Worm (Caenorhabditis elegans) whole organism, L2 larva: ENCODE data around the gene nas-39.

Source experiments
- F13H6.1 ChIP-seq: sonication (generic microtip); optimal IDR thresholded peaks from 2 replicates; lab custom pipeline; 2016; ENCODE audit warnings: missing genetic modification characterization, missing compliant biosample characterization
- Y55F3AM.14 ChIP-seq: fragments of 200-800 bp; sonication (Bioruptor generic); optimal IDR thresholded peaks from 2 replicates; lab custom pipeline; 2018; ENCODE audit warnings: mild to moderate bottlenecking, missing genetic modification characterization, missing compliant biosample characterization
- alr-1 ChIP-seq: fragments of 150-350 bp; optimal IDR thresholded peaks from 2 replicates; lab custom pipeline; 2014; ENCODE audit warnings: missing biosample characterization, missing genetic modification characterization
- aly-2 ChIP-seq: fragments of 150-350 bp; optimal IDR thresholded peaks from 2 replicates; lab custom pipeline; 2014; ENCODE audit warnings: missing biosample characterization, missing genetic modification characterization
- ama-1 ChIP-seq: fragments of 150-350 bp; optimal IDR thresholded peaks from 2 replicates; lab custom pipeline; 2018; ENCODE audit warnings: inconsistent platforms
- crh-2 ChIP-seq: sonication (generic microtip); optimal IDR thresholded peaks from 2 replicates; lab custom pipeline; 2017; ENCODE audit warnings: missing biosample characterization, missing genetic modification characterization
- dmd-4 ChIP-seq: sonication (generic microtip); optimal IDR thresholded peaks from 2 replicates; lab custom pipeline; 2017; ENCODE audit warnings: missing biosample characterization, missing genetic modification characterization
- elt-1 ChIP-seq: fragments of 150-350 bp; optimal IDR thresholded peaks from 2 replicates; lab custom pipeline; 2014; ENCODE audit warnings: missing biosample characterization, missing genetic modification characterization
- fos-1 ChIP-seq: fragments of 150-350 bp; optimal IDR thresholded peaks from 2 replicates; lab custom pipeline; 2014; ENCODE audit warnings: missing biosample characterization, missing genetic modification characterization
- gmeb-1 ChIP-seq: fragments of 150-350 bp; optimal IDR thresholded peaks from 2 replicates; lab custom pipeline; 2014; ENCODE audit warnings: missing biosample characterization, missing genetic modification characterization
- lin-13 ChIP-seq: fragments of 150-350 bp; optimal IDR thresholded peaks from 2 replicates; lab custom pipeline; 2014; ENCODE audit warnings: missing biosample characterization, missing genetic modification reagents, missing genetic modification characterization
- lin-39 ChIP-seq: fragments of 150-350 bp; optimal IDR thresholded peaks from 2 replicates; lab custom pipeline; 2014; ENCODE audit warnings: missing biosample characterization, missing genetic modification reagents, missing genetic modification characterization
- lsy-2 ChIP-seq, 2 experiments: fragments of 150-350 bp in 1 of 2; sonication (generic microtip) in 1 of 2; optimal IDR thresholded peaks; 2 replicates each; lab custom pipeline; 2014 to 2017; ENCODE audit warnings: missing biosample characterization in 2 of 2, missing genetic modification characterization in 2 of 2
- mab-5 ChIP-seq: fragments of 150-350 bp; optimal IDR thresholded peaks from 2 replicates; lab custom pipeline; 2014; ENCODE audit warnings: missing biosample characterization, missing genetic modification characterization
- mbf-1 ChIP-seq: sonication (generic microtip); optimal IDR thresholded peaks from 2 replicates; lab custom pipeline; 2017; ENCODE audit warnings: missing biosample characterization, missing genetic modification characterization
- mdl-1 ChIP-seq, 2 experiments: fragments of 150-350 bp in 1 of 2; sonication (generic microtip) in 1 of 2; optimal IDR thresholded peaks; 2 replicates each; lab custom pipeline; 2017; ENCODE audit warnings: missing biosample characterization in 2 of 2, missing genetic modification characterization in 2 of 2
- nhr-10 ChIP-seq: sonication (generic microtip); optimal IDR thresholded peaks from 2 replicates; lab custom pipeline; 2017; ENCODE audit warnings: missing biosample characterization, missing genetic modification characterization
- nhr-129 ChIP-seq: fragments of 150-350 bp; optimal IDR thresholded peaks from 2 replicates; lab custom pipeline; 2014; ENCODE audit warnings: missing biosample characterization, missing genetic modification characterization
- nhr-21 ChIP-seq: fragments of 150-350 bp; optimal IDR thresholded peaks from 2 replicates; lab custom pipeline; 2014; ENCODE audit warnings: missing biosample characterization, missing genetic modification characterization
- nhr-237 ChIP-seq: fragments of 150-350 bp; optimal IDR thresholded peaks from 2 replicates; lab custom pipeline; 2014; ENCODE audit warnings: missing biosample characterization, missing genetic modification characterization
- nhr-25 ChIP-seq: fragments of 150-350 bp; sonication (generic microtip); optimal IDR thresholded peaks from 3 replicates; lab custom pipeline; 2014; ENCODE audit warnings: missing biosample characterization, missing genetic modification characterization
- nhr-6 ChIP-seq: fragments of 150-350 bp; optimal IDR thresholded peaks from 2 replicates; lab custom pipeline; 2014; ENCODE audit warnings: missing biosample characterization, missing genetic modification characterization
- peb-1 ChIP-seq: fragments of 150-350 bp; optimal IDR thresholded peaks from 2 replicates; lab custom pipeline; 2014; ENCODE audit warnings: missing biosample characterization, missing genetic modification characterization
- sem-4 ChIP-seq: fragments of 150-350 bp; optimal IDR thresholded peaks from 2 replicates; lab custom pipeline; 2014; ENCODE audit warnings: missing biosample characterization, missing genetic modification reagents, missing genetic modification characterization
- skn-1 ChIP-seq: sonication (generic microtip); optimal IDR thresholded peaks from 2 replicates; lab custom pipeline; 2017; ENCODE audit warnings: missing biosample characterization, missing genetic modification characterization
- sma-3 ChIP-seq: sonication (generic microtip); optimal IDR thresholded peaks from 2 replicates; lab custom pipeline; 2016; ENCODE audit warnings: missing genetic modification reagents, missing genetic modification characterization, missing compliant biosample characterization
- sma-9 ChIP-seq, 2 experiments: fragments of 150-350 bp in 1 of 2; sonication (generic microtip) in 1 of 2; optimal IDR thresholded peaks; 2 replicates each; lab custom pipeline; 2014 to 2016; ENCODE audit warnings: missing genetic modification characterization in 2 of 2, mild to moderate bottlenecking in 1 of 2, missing biosample characterization in 1 of 2, missing compliant biosample characterization in 1 of 2, missing genetic modification reagents in 1 of 2, moderate library complexity in 1 of 2
- unc-39 ChIP-seq: fragments of 150-350 bp; optimal IDR thresholded peaks from 2 replicates; lab custom pipeline; 2014; ENCODE audit warnings: missing biosample characterization, missing genetic modification characterization
- unc-55 ChIP-seq: fragments of 150-350 bp; sonication (generic microtip); optimal IDR thresholded peaks from 3 replicates; lab custom pipeline; 2014; ENCODE audit warnings: missing biosample characterization, missing genetic modification reagents, missing genetic modification characterization
- unc-62 ChIP-seq: fragments of 150-350 bp; optimal IDR thresholded peaks from 2 replicates; lab custom pipeline; 2014; ENCODE audit warnings: missing biosample characterization, missing genetic modification reagents, missing genetic modification characterization
- zag-1 ChIP-seq: fragments of 150-350 bp; optimal IDR thresholded peaks from 2 replicates; lab custom pipeline; 2014; ENCODE audit warnings: missing biosample characterization, missing genetic modification characterization
- ztf-1 ChIP-seq: fragments of 200-800 bp; sonication (Bioruptor generic); conservative IDR thresholded peaks from 2 replicates; pipeline ENCODE4 v1.3.6; 2022; ENCODE audit warnings: missing genetic modification characterization, missing compliant biosample characterization
- ztf-4 ChIP-seq: fragments of 150-350 bp; optimal IDR thresholded peaks from 2 replicates; lab custom pipeline; 2014; ENCODE audit warnings: missing biosample characterization, missing genetic modification characterization

Gene nas-39

ce11 chrX:16456659-16457058 is at the start of gene nas-39:
Gene nas-39 (plus strand): TSS chrX:16456927.
- TF ChIP-seq unc-39 (tag; lab: Kevin White, UChicago) (no peak), mab-5 (tag; lab: Kevin White, UChicago) (no peak), gmeb-1 (tag; lab: Kevin White, UChicago) (peak; percentile 15), fos-1 (peak; percentile 79), sma-9 (GFP tag; optimal IDR thresholded peaks at IDR 0.05; lab: Kevin White, UChicago) (peak; percentile 3), sma-9 (tag; optimal IDR thresholded peaks at IDR 0.05; lab: Kevin White, UChicago) (no peak), crh-2 (tag; lab: Kevin White, UChicago) (peak; percentile 30), nhr-21 (tag; lab: Kevin White, UChicago) (no peak), ama-1 (lab: Kevin White, UChicago) (no peak), dmd-4 (tag; lab: Kevin White, UChicago) (no peak)

- no peak for TF ChIP-seq dmd-4 (tag; lab: Kevin White, UChicago)
- TF ChIP-seq elt-1 (tag; lab: Kevin White, UChicago) = no peak
- TF ChIP-seq unc-55 (GFP tag; lab: Kevin White, UChicago) = peak; percentile 54
- no peak for TF ChIP-seq aly-2 (tag; lab: Kevin White, UChicago)
- no peak for TF ChIP-seq mbf-1 (tag; lab: Kevin White, UChicago)
- TF ChIP-seq skn-1 (tag; lab: Kevin White, UChicago) = no peak
- no peak for TF ChIP-seq nhr-237 (tag; lab: Kevin White, UChicago)
- TF ChIP-seq nhr-21 (tag; lab: Kevin White, UChicago) = no peak
Measured at ce11 chrX:16409220-16409619, 47.5 kb upstream of the nas-39 start.

DNA sequence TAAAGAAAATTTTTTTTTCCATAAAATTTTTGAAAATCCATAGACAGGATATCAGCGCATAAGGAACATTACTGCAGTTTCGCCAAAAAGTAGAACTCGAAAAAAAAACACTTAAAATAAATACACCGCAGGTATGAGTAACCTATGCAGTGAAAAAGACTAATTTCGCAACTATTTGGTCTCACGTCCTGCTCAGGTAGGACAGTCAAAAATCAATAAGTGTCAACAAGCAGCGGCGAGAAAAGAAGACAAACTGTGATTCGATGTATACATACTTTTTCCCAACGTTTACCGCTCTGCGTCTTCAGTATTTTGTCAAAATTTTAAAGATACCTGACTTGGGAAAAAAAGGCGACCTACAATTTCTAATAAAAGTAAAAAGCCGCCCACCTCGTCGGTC is 44.7 kb upstream of the nas-39 start:
- TF ChIP-seq F13H6.1 (no peak), nhr-21 (tag; lab: Kevin White, UChicago) (no peak), sma-9 (GFP tag; optimal IDR thresholded peaks at IDR 0.05; lab: Kevin White, UChicago) (no peak), sma-9 (tag; optimal IDR thresholded peaks at IDR 0.05; lab: Kevin White, UChicago) (no peak), Y55F3AM.14 (GFP tag; lab: Kevin White, UChicago) (no peak)
- TF ChIP-seq, all 48 proteins: peak for 0

ce11 chrX:16413208-16413995 is 43.3 kb upstream of the nas-39 start:
- TF ChIP-seq nhr-10 (no peak), lin-13 (GFP tag; lab: Kevin White, UChicago) (no peak), fos-1 (peak; percentile 42), crh-2 (tag; lab: Kevin White, UChicago) (peak; percentile 5)

ce11 chrX:16414572-16414971 is 42.2 kb upstream of the nas-39 start:
- TF ChIP-seq ztf-4 = no peak
- no peak for TF ChIP-seq elt-1 (tag; lab: Kevin White, UChicago)
- peak; percentile 33 for TF ChIP-seq sma-9 (GFP tag; optimal IDR thresholded peaks at IDR 0.05; lab: Kevin White, UChicago)
- TF ChIP-seq sma-9 (tag; optimal IDR thresholded peaks at IDR 0.05; lab: Kevin White, UChicago) = no peak
- no peak for TF ChIP-seq sem-4 (tag; lab: Kevin White, UChicago)
- TF ChIP-seq peb-1 (tag; lab: Kevin White, UChicago) = no peak
- no peak for TF ChIP-seq Y55F3AM.14 (GFP tag; lab: Kevin White, UChicago)
- TF ChIP-seq nhr-6 (tag; lab: Kevin White, UChicago) = no peak
- TF ChIP-seq zag-1 = no peak
- TF ChIP-seq lsy-2 (tag; optimal IDR thresholded peaks at IDR 0.05; lab: Kevin White, UChicago) = no peak
- no peak for TF ChIP-seq nhr-10
- TF ChIP-seq sma-3 (GFP tag; lab: Kevin White, UChicago) = peak; percentile 46
- TF ChIP-seq lin-39 (tag; lab: Kevin White, UChicago) = no peak
- TF ChIP-seq nhr-25 = peak; percentile 21
- TF ChIP-seq ztf-1 = no peak
- TF ChIP-seq nhr-129 = no peak
- no peak for TF ChIP-seq crh-2 (tag; lab: Kevin White, UChicago)
- TF ChIP-seq nhr-21 (tag; lab: Kevin White, UChicago) = peak; percentile 14
- no peak for TF ChIP-seq skn-1 (tag; lab: Kevin White, UChicago)
- TF ChIP-seq alr-1 (tag; lab: Kevin White, UChicago) = no peak
- no peak for TF ChIP-seq lin-13 (GFP tag; lab: Kevin White, UChicago)
- TF ChIP-seq unc-62 (GFP tag; lab: Kevin White, UChicago) = no peak
- peak in 1 of 2 experiments; percentile 31 for TF ChIP-seq mdl-1 (tag; optimal IDR thresholded peaks at IDR 0.05; lab: Kevin White, UChicago)
